Fruit fly (Drosophila melanogaster) whole organism, embryonic: ENCODE results near the gene Cad74A.
A peak's percentile ranks its signal among the peaks of the same experiment; 100 is the strongest.

Experiments used
- Ada2b ChIP-seq: fragments of 200-800 bp; sonication (Bioruptor generic); IDR thresholded peaks from 2 replicates; pipeline ENCODE4 v1.3.6; 2022; ENCODE audit warnings: missing biosample characterization, missing genetic modification characterization
- B-H2 ChIP-seq: fragments of 200-800 bp; sonication (Bioruptor generic); optimal IDR thresholded peaks from 2 replicates; lab custom pipeline; 2018; ENCODE audit warnings: missing biosample characterization, mild to moderate bottlenecking, missing genetic modification characterization
- CG12155 ChIP-seq: fragments of 200-800 bp; sonication (Bioruptor generic); optimal IDR thresholded peaks from 3 replicates; lab custom pipeline; 2016; ENCODE audit warnings: missing biosample characterization, missing genetic modification characterization
- CG12391 ChIP-seq: fragments of 200-800 bp; sonication (Bioruptor generic); optimal IDR thresholded peaks from 3 replicates; lab custom pipeline; 2018; ENCODE audit warnings: missing biosample characterization, mild to moderate bottlenecking, missing genetic modification characterization, moderate library complexity
- CG13424 ChIP-seq: fragments of 200-800 bp; sonication (Bioruptor generic); optimal IDR thresholded peaks from 2 replicates; lab custom pipeline; 2019; ENCODE audit warnings: missing biosample characterization, mild to moderate bottlenecking, missing genetic modification characterization, moderate library complexity
- CG15479 ChIP-seq: fragments of 200-800 bp; sonication (Bioruptor generic); optimal IDR thresholded peaks from 3 replicates; lab custom pipeline; 2019; ENCODE audit warnings: missing biosample characterization, mild to moderate bottlenecking, missing genetic modification characterization, moderate library complexity
- CG15514 ChIP-seq: fragments of 200-800 bp; sonication (Bioruptor generic); optimal IDR thresholded peaks from 3 replicates; lab custom pipeline; 2017; ENCODE audit warnings: missing biosample characterization, missing genetic modification characterization, mild to moderate bottlenecking, moderate library complexity, missing genetic modification reagents
- CG18476 ChIP-seq: fragments of 200-800 bp; sonication (Bioruptor generic); optimal IDR thresholded peaks from 2 replicates; lab custom pipeline; 2016; ENCODE audit warnings: missing biosample characterization, mild to moderate bottlenecking, missing genetic modification characterization
- CG31365 ChIP-seq: fragments of 200-800 bp; sonication (Bioruptor generic); optimal IDR thresholded peaks from 2 replicates; lab custom pipeline; 2018; ENCODE audit warnings: missing biosample characterization, mild to moderate bottlenecking, missing genetic modification characterization
- CG31388 ChIP-seq: fragments of 200-800 bp; sonication (Bioruptor generic); optimal IDR thresholded peaks from 2 replicates; lab custom pipeline; 2016; ENCODE audit warnings: missing biosample characterization, missing genetic modification characterization
- CG33557 ChIP-seq: fragments of 200-800 bp; sonication (Bioruptor generic); optimal IDR thresholded peaks from 2 replicates; lab custom pipeline; 2019; ENCODE audit warnings: missing biosample characterization, mild to moderate bottlenecking, missing genetic modification characterization, moderate library complexity
- CG34422 ChIP-seq: fragments of 200-800 bp; sonication (Bioruptor generic); IDR thresholded peaks from 3 replicates; pipeline ENCODE4 v1.3.6; 2022; ENCODE audit warnings: missing biosample characterization, missing genetic modification characterization
- CG3838 ChIP-seq: fragments of 200-800 bp; sonication (Bioruptor generic); optimal IDR thresholded peaks from 3 replicates; lab custom pipeline; 2016; ENCODE audit warnings: missing biosample characterization, missing genetic modification characterization
- CG4617 ChIP-seq: fragments of 200-800 bp; sonication (Bioruptor generic); optimal IDR thresholded peaks from 3 replicates; lab custom pipeline; 2016; ENCODE audit warnings: missing biosample characterization, missing genetic modification characterization, borderline replicate concordance
- CG6654 ChIP-seq: fragments of 200-800 bp; sonication (Bioruptor generic); optimal IDR thresholded peaks from 2 replicates; lab custom pipeline; 2017; ENCODE audit warnings: missing biosample characterization, mild to moderate bottlenecking, missing genetic modification characterization
- CG6813 ChIP-seq: fragments of 200-800 bp; sonication (Bioruptor generic); optimal IDR thresholded peaks from 2 replicates; lab custom pipeline; 2017; ENCODE audit warnings: missing biosample characterization, missing genetic modification characterization, mild to moderate bottlenecking, moderate library complexity, missing genetic modification reagents
- CG7556 ChIP-seq: fragments of 200-800 bp; sonication (Bioruptor generic); optimal IDR thresholded peaks from 2 replicates; lab custom pipeline; 2017; ENCODE audit warnings: missing biosample characterization, mild to moderate bottlenecking, missing genetic modification characterization
- CG9609 ChIP-seq: fragments of 200-800 bp; sonication (Bioruptor generic); optimal IDR thresholded peaks from 3 replicates; lab custom pipeline; 2016; ENCODE audit warnings: missing biosample characterization, missing genetic modification characterization
- CG9727 ChIP-seq: fragments of 200-800 bp; sonication (Bioruptor generic); optimal IDR thresholded peaks from 3 replicates; lab custom pipeline; 2017; ENCODE audit warnings: missing biosample characterization, mild to moderate bottlenecking, missing genetic modification characterization
- CG9797 ChIP-seq: fragments of 200-800 bp; sonication (Bioruptor generic); optimal IDR thresholded peaks from 3 replicates; lab custom pipeline; 2018; ENCODE audit warnings: missing biosample characterization, mild to moderate bottlenecking, missing genetic modification characterization
- Dfd ChIP-seq, 2 experiments: fragments of >200 bp; optimal IDR thresholded peaks; 2 replicates each; lab custom pipeline; 2017; ENCODE audit warnings: missing biosample characterization in 2 of 2, missing genetic modification characterization in 2 of 2
- Ets97D ChIP-seq: fragments of 200-800 bp; sonication (Bioruptor generic); optimal IDR thresholded peaks from 3 replicates; lab custom pipeline; 2016; ENCODE audit warnings: missing biosample characterization, missing genetic modification characterization
- Hr78 ChIP-seq, 2 experiments: fragments of 200-800 bp in 1 of 2; fragments of >200 bp in 1 of 2; sonication (Bioruptor generic) in 1 of 2; optimal IDR thresholded peaks; 2 replicates each; lab custom pipeline; 2017 to 2019; ENCODE audit warnings: missing biosample characterization in 2 of 2, missing genetic modification characterization in 2 of 2, mild to moderate bottlenecking in 1 of 2, moderate library complexity in 1 of 2
- Hsf ChIP-seq: fragments of 200-800 bp; sonication (Bioruptor generic); optimal IDR thresholded peaks from 3 replicates; lab custom pipeline; 2016; ENCODE audit warnings: missing biosample characterization, missing genetic modification characterization
- Meics ChIP-seq: fragments of 200-800 bp; sonication (Bioruptor generic); optimal IDR thresholded peaks from 2 replicates; lab custom pipeline; 2017; ENCODE audit warnings: missing biosample characterization, mild to moderate bottlenecking, missing genetic modification characterization
- Rfx ChIP-seq: fragments of 200-800 bp; sonication (Bioruptor generic); IDR thresholded peaks from 2 replicates; pipeline ENCODE4 v1.3.6; 2022; ENCODE audit warnings: missing biosample characterization, missing genetic modification characterization
- Spps ChIP-seq: fragments of 200-800 bp; sonication (Bioruptor generic); optimal IDR thresholded peaks from 2 replicates; lab custom pipeline; 2018; ENCODE audit warnings: missing biosample characterization, mild to moderate bottlenecking, missing genetic modification characterization
- Usf ChIP-seq: fragments of 200-800 bp; sonication (Bioruptor generic); optimal IDR thresholded peaks from 2 replicates; lab custom pipeline; 2017; ENCODE audit warnings: missing genotype, missing biosample characterization, missing genetic modification characterization
- Vsx1 ChIP-seq: fragments of 200-800 bp; sonication (Bioruptor generic); optimal IDR thresholded peaks from 2 replicates; lab custom pipeline; 2017; ENCODE audit warnings: missing biosample characterization, mild to moderate bottlenecking, missing genetic modification characterization, missing genetic modification reagents
- ab ChIP-seq: fragments of 200-800 bp; sonication (Bioruptor generic); optimal IDR thresholded peaks from 2 replicates; lab custom pipeline; 2016; ENCODE audit warnings: missing biosample characterization, missing genetic modification characterization
- bbx ChIP-seq: fragments of 200-800 bp; sonication (Bioruptor generic); IDR thresholded peaks from 2 replicates; pipeline ENCODE4 v1.3.6; 2022; ENCODE audit warnings: missing biosample characterization, missing genetic modification characterization; ENCODE audit not compliant: partially characterized antibody
- dysf ChIP-seq: fragments of 200-800 bp; sonication (Bioruptor generic); IDR thresholded peaks from 3 replicates; pipeline ENCODE4 v1.3.6; 2022; ENCODE audit warnings: missing biosample characterization, missing genetic modification characterization
- ftz-f1 ChIP-seq: fragments of 200-800 bp; sonication (Bioruptor generic); optimal IDR thresholded peaks from 2 replicates; lab custom pipeline; 2016; ENCODE audit warnings: missing biosample characterization, missing genetic modification characterization
- gem ChIP-seq: fragments of 200-800 bp; sonication (Bioruptor generic); optimal IDR thresholded peaks from 2 replicates; lab custom pipeline; 2019; ENCODE audit warnings: missing biosample characterization, mild to moderate bottlenecking, missing genetic modification characterization, moderate library complexity
- gfzf ChIP-seq: fragments of 200-800 bp; sonication (Bioruptor generic); optimal IDR thresholded peaks from 2 replicates; lab custom pipeline; 2016; ENCODE audit warnings: missing biosample characterization, mild to moderate bottlenecking, missing genetic modification characterization, moderate library complexity
- hb ChIP-seq: fragments of 200-800 bp; sonication (Bioruptor generic); IDR thresholded peaks from 3 replicates; pipeline ENCODE4 v1.3.6; 2022; ENCODE audit warnings: missing biosample characterization, missing genetic modification characterization; ENCODE audit not compliant: partially characterized antibody
- insv ChIP-seq, 2 experiments: fragments of 200-800 bp; sonication (Bioruptor generic); optimal IDR thresholded peaks; 3 replicates each; lab custom pipeline; 2016 to 2018; ENCODE audit warnings: missing biosample characterization in 2 of 2, missing genetic modification characterization in 2 of 2
- kah ChIP-seq: fragments of 200-800 bp; sonication (Bioruptor generic); optimal IDR thresholded peaks from 2 replicates; lab custom pipeline; 2018; ENCODE audit warnings: missing biosample characterization, mild to moderate bottlenecking, missing genetic modification characterization
- prd ChIP-seq, 3 experiments: fragments of >200 bp in 2 of 3; fragments of 200-800 bp in 1 of 3; sonication (Bioruptor generic) in 1 of 3; optimal IDR thresholded peaks in 2 of 3; IDR thresholded peaks in 1 of 3; 2 replicates in 2 of 3; 3 replicates in 1 of 3; pipeline versions ENCODE4 v1.3.6 to Lab custom; 2017 to 2022; ENCODE audit warnings: missing biosample characterization in 1 of 3, missing genetic modification characterization in 1 of 3
- psq ChIP-seq: fragments of 200-800 bp; sonication (Bioruptor generic); optimal IDR thresholded peaks from 2 replicates; lab custom pipeline; 2017; ENCODE audit warnings: missing biosample characterization, missing genetic modification characterization
- rib ChIP-seq: fragments of 200-800 bp; sonication (Bioruptor generic); IDR thresholded peaks from 2 replicates; pipeline ENCODE4 v1.3.6; 2022; ENCODE audit warnings: missing biosample characterization, missing genetic modification characterization
- sc ChIP-seq, 3 experiments: fragments of >200 bp in 2 of 3; fragments of 200-800 bp in 1 of 3; sonication (Bioruptor generic) in 1 of 3; optimal IDR thresholded peaks; 2 replicates in 2 of 3; 3 replicates in 1 of 3; lab custom pipeline; 2017; ENCODE audit warnings: mild to moderate bottlenecking in 1 of 3, missing biosample characterization in 1 of 3, missing genetic modification characterization in 1 of 3, missing genetic modification reagents in 1 of 3
- sisA ChIP-seq: fragments of 200-800 bp; sonication (Bioruptor generic); IDR thresholded peaks from 2 replicates; pipeline ENCODE4 v1.3.6; 2022; ENCODE audit warnings: missing biosample characterization, missing genetic modification characterization
- tap ChIP-seq: fragments of 200-800 bp; optimal IDR thresholded peaks from 3 replicates; lab custom pipeline; 2019; ENCODE audit warnings: missing biosample characterization, mild to moderate bottlenecking, missing genetic modification characterization, moderate library complexity
- toy ChIP-seq: fragments of 200-800 bp; sonication (Bioruptor generic); IDR thresholded peaks from 2 replicates; pipeline ENCODE4 v1.3.6; 2022; ENCODE audit warnings: missing biosample characterization, missing genetic modification characterization
- trh ChIP-seq: fragments of 200-800 bp; sonication (Bioruptor generic); optimal IDR thresholded peaks from 2 replicates; lab custom pipeline; 2016; ENCODE audit warnings: missing biosample characterization, missing genetic modification characterization
- ttk ChIP-seq: fragments of 200-800 bp; sonication (Bioruptor generic); IDR thresholded peaks from 2 replicates; pipeline ENCODE4 v2.1.2; 2022; ENCODE audit warnings: missing biosample characterization, missing genetic modification characterization
- wek ChIP-seq: fragments of 200-800 bp; sonication (Bioruptor generic); optimal IDR thresholded peaks from 3 replicates; lab custom pipeline; 2018; ENCODE audit warnings: missing biosample characterization, mild to moderate bottlenecking, missing genetic modification characterization, moderate library complexity
- zen ChIP-seq: fragments of 200-800 bp; sonication (Bioruptor generic); optimal IDR thresholded peaks from 3 replicates; lab custom pipeline; 2018; ENCODE audit warnings: missing biosample characterization, mild to moderate bottlenecking, missing genetic modification characterization, moderate library complexity

Cad74A gene

DNA sequence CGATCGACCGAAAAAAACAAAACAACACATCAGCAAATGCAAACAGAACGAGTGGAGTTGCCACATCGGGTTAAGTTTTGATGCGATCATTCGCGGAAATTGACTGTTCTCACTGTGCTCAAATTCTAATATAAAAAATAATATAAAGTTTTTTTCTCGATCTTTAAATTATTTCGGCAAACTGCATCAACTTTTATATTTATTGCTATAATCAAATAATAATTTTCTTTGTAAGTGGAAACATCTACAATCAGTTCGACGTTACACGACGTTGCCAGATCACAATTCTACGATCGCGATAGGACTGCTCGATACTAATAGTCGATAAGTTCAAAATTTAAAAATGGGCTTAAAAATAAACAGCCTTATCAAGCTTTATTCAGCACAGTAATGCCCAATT, 49.4 kb upstream of the Cad74A start, which contains the start of gene Gorab (continued):
- TF ChIP-seq Hsf (GFP tag; lab: Kevin White, UChicago) (peak; percentile 93), CG7556 (peak; percentile 47), wek (GFP tag; lab: Kevin White, UChicago) (no peak), CG13424 (tag; lab: Kevin White, UChicago) (peak; percentile 87), psq (peak; percentile 55), Dfd (GFP tag; optimal IDR thresholded peaks at IDR 0.05; lab: Kevin White, UChicago) (no peak), CG31365 (no peak), insv (GFP tag; optimal IDR thresholded peaks at IDR 0.05; lab: Kevin White, UChicago) (peak in 1 of 2 experiments; percentile 30), trh (peak; percentile 72), dysf (GFP tag; lab: Robert Waterston, UW) (peak; percentile 97), kah (no peak), gfzf (GFP tag; lab: Kevin White, UChicago) (peak; percentile 20), CG6654 (GFP tag; lab: Kevin White, UChicago) (peak; percentile 43), sc (optimal IDR thresholded peaks at IDR 0.05; lab: Kevin White, UChicago) (no peak), sc (GFP tag; optimal IDR thresholded peaks at IDR 0.05; lab: Kevin White, UChicago) (peak; percentile 78), tap (tag; lab: Kevin White, UChicago) (peak; percentile 69), bbx (GFP tag; lab: Robert Waterston, UW) (peak; percentile 56; the same call in 1 of the 2 replicates), Vsx1 (GFP tag; lab: Kevin White, UChicago) (peak; percentile 87), ttk (GFP tag; lab: Robert Waterston, UW) (peak; percentile 95), CG15479 (GFP tag; lab: Kevin White, UChicago) (no peak), hb (no peak), zen (tag; lab: Kevin White, UChicago) (peak; percentile 91), CG31388 (GFP tag; lab: Kevin White, UChicago) (peak; percentile 73), toy (GFP tag; lab: Robert Waterston, UW) (peak; percentile 90), gem (tag; lab: Kevin White, UChicago) (peak; percentile 90), Usf (peak; percentile 78), CG9797 (peak; percentile 16), CG12155 (GFP tag; lab: Kevin White, UChicago) (peak; percentile 90), CG9609 (GFP tag; lab: Kevin White, UChicago) (peak; percentile 77), CG3838 (GFP tag; lab: Kevin White, UChicago) (peak; percentile 56), Spps (tag; lab: Kevin White, UChicago) (peak; percentile 74), CG15514 (peak; percentile 86), CG33557 (GFP tag; lab: Kevin White, UChicago) (peak; percentile 55), ftz-f1 (GFP tag; lab: Kevin White, UChicago) (peak; percentile 2), CG4617 (GFP tag; lab: Kevin White, UChicago) (peak; percentile 84), Ada2b (GFP tag; lab: Robert Waterston, UW) (peak; percentile 96), Rfx (peak; percentile 95), Hr78 (GFP tag; optimal IDR thresholded peaks at IDR 0.05; lab: Kevin White, UChicago) (no peak), ab (peak; percentile 58), Meics (peak; percentile 79), sisA (GFP tag; lab: Robert Waterston, UW) (peak; percentile 94), CG9727 (peak; percentile 88), prd (optimal IDR thresholded peaks at IDR 0.05; lab: Kevin White, UChicago) (no peak), prd (GFP tag; IDR thresholded peaks at IDR 0.05; lab: Robert Waterston, UW) (peak; percentile 98), B-H2 (GFP tag; lab: Kevin White, UChicago) (peak; percentile 24), CG18476 (peak; percentile 89), Ets97D (GFP tag; lab: Kevin White, UChicago) (peak; percentile 82), CG12391 (peak; percentile 95), CG6813 (GFP tag; lab: Kevin White, UChicago) (no peak), CG34422 (GFP tag; lab: Robert Waterston, UW) (peak; percentile 97), rib (GFP tag; lab: Robert Waterston, UW) (peak; percentile 89)
